Worm (Caenorhabditis elegans): ENCODE measurements around the gene acl-9.

DNA sequence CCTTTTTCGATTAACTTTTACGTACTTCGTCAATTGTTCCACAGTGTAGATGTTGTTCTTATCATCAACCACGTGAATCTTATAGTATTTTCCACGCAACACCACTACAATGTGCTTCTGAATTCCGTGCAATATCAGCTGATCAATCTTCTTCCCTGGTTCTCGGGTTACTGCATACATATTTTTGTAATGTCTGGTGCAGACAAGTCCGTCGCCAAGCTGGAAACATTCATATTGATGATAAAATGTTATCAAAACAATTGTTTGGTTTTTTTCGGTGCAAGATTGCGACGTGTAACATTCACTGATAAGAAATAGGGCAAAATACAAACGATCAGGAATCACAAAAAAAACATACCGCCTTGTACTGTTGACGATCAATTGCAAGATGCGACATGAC, 39.5 kb downstream of the acl-9 start:
- TF ChIP-seq lsy-2 (tag; optimal IDR thresholded peaks at IDR 0.05), result no peak
- no peak for TF ChIP-seq mbf-1 (tag; optimal IDR thresholded peaks at IDR 0.05)
- no peak for TF ChIP-seq lin-13 (GFP tag; optimal IDR thresholded peaks at IDR 0.05)
- no peak for TF ChIP-seq dmd-4 (tag; optimal IDR thresholded peaks at IDR 0.05)
- TF ChIP-seq nhr-12 (tag; optimal IDR thresholded peaks at IDR 0.05), result no peak
- TF ChIP-seq nhr-11 (tag; optimal IDR thresholded peaks at IDR 0.05), result no peak

Data from whole organism, L2 larva.